Fruit fly (Drosophila melanogaster): ENCODE results near the gene CG2962.

DNA sequence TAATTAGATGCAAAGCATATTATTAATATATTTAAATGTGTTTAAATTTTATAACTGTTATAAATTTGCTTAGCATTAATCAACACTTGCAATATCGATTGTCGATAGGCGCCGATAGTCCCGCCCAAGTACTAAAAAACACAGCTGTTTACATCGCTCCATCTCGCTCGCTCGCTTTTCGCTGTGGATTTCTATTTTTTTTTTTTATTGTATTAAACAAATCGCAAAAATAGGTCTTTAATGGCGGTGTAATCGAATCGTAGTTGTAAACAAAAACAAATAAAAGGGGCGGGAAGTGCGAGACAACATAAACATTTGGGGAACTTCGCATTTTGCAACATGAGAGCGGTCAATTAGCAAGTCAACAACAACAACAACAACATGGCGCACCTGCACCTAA is 3.5 kb upstream of the CG2962 start, which contains the start of gene CG34408:
- TF ChIP-seq EcR (GFP tag; optimal IDR thresholded peaks at IDR 0.05) (no peak), rn (GFP tag; IDR thresholded peaks at IDR 0.05) (no peak), gl (tag; optimal IDR thresholded peaks at IDR 0.05) (no peak), CG12605 (GFP tag; IDR thresholded peaks at IDR 0.05) (no peak), CG10348 (GFP tag; IDR thresholded peaks at IDR 0.05) (no peak)

Measured in whole organism, pupa.